Fruit fly (Drosophila melanogaster): Measurements from ENCODE around the gene caps.

DNA sequence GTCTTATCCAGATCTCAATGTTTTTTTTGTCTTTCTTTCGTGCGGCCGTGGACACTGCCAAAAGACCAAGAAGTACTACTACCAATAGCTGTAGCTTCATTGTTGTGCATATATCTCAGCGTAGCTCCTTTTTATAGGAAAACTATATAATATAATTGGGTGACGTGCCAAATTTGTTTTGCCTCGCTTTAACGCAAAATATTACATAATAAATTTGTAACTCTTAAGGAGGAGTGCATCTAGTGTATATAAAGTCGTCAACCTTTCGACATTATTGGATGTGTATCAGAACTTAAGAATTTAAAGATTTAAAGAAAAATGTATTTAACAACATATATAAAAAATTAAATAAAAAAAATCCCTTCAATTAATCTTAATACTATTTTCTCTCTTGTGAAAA, 71.6 kb downstream of the caps start, which contains the start of gene CG43147:
- no peak for TF ChIP-seq kay (GFP tag; ENCODE audit: borderline replicate concordance)
- TF ChIP-seq toe (GFP tag; optimal IDR thresholded peaks at IDR 0.05) = no peak
- TF ChIP-seq cnc (optimal IDR thresholded peaks at IDR 0.05) = no peak
- no peak for TF ChIP-seq CG33017 (tag; optimal IDR thresholded peaks at IDR 0.05)
- TF ChIP-seq CG14711 (tag; optimal IDR thresholded peaks at IDR 0.05) = no peak
- no peak for TF ChIP-seq tj (GFP tag; optimal IDR thresholded peaks at IDR 0.05)
- no peak for TF ChIP-seq CG1620 (GFP tag; optimal IDR thresholded peaks at IDR 0.05)
- no peak for TF ChIP-seq CG12768 (GFP tag; optimal IDR thresholded peaks at IDR 0.05)
- TF ChIP-seq CG7101 (tag; optimal IDR thresholded peaks at IDR 0.05) = no peak
- TF ChIP-seq Mnt (GFP tag; optimal IDR thresholded peaks at IDR 0.05) = no peak
- no peak for TF ChIP-seq CG11617 (GFP tag; optimal IDR thresholded peaks at IDR 0.05)
